Fruit fly (Drosophila melanogaster): Measurements from ENCODE around the gene Hsp27.

Gene Hsp27

DNA sequence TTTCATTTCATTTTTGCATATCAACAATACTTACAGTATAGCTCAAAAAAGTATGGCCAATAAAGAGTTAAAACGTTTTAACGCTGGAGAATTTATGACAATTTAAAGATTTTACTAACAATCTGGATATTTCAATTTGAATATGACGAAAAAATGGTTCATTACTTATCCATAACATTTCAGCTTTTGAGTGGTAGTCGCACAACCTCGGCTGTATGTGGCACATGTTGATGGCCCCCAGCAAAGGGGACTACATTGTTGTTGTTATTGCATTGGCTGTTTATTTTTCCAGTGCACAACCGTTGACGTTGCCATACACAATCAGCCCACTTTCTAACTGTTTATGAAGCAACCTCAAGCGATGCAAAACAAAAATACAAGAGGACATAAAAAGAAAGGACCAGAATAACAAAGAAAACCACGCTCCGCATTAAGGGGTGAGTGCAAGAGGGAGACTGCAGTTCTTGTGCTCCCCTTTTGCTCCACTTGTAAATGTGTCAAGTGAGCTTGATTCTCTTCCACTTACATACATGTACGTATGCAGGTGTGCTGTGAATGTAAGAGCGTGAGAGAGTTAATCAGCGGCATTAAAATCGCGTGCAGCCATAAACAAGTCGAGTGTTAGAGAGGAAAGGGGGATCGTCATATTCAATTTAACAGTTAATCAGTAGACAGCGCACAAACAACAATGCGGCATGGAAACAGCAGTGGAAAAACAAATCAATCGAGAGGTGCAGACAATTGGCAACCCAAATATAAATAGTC lies 36.4 kb downstream of the Hsp27 start (continued):
- peak; percentile 69 for TF ChIP-seq CG17328 (GFP tag; IDR thresholded peaks at IDR 0.05)
- TF ChIP-seq Elba2 (GFP tag; optimal IDR thresholded peaks at IDR 0.05) = no peak
- no peak for TF ChIP-seq gfzf (GFP tag; optimal IDR thresholded peaks at IDR 0.05)
- TF ChIP-seq CG6765 (GFP tag; optimal IDR thresholded peaks at IDR 0.05) = no peak
- peak in 1 of 2 experiments; percentile 74 for TF ChIP-seq eve (GFP tag; optimal IDR thresholded peaks at IDR 0.05)
- no peak for TF ChIP-seq CG6175 (GFP tag; IDR thresholded peaks at IDR 0.05)
- TF ChIP-seq CG1024 (GFP tag; IDR thresholded peaks at IDR 0.05) = peak; percentile 26; the same call in 1 of the 2 replicates
- TF ChIP-seq CG3407 (GFP tag; optimal IDR thresholded peaks at IDR 0.05) = peak; percentile 14
- peak; percentile 54; the same call in 1 of the 2 replicates for TF ChIP-seq stc (GFP tag; IDR thresholded peaks at IDR 0.05)
- TF ChIP-seq CG10431 (GFP tag; optimal IDR thresholded peaks at IDR 0.05) = no peak
- TF ChIP-seq fu2 (GFP tag; optimal IDR thresholded peaks at IDR 0.05) = no peak
- TF ChIP-seq Ssrp (tag; optimal IDR thresholded peaks at IDR 0.05) = peak; percentile 34
- no peak for TF ChIP-seq gcm2 (GFP tag; optimal IDR thresholded peaks at IDR 0.05)
- no peak for TF ChIP-seq CG17612 (GFP tag; IDR thresholded peaks at IDR 0.05)
- TF ChIP-seq Eip74EF (GFP tag; optimal IDR thresholded peaks at IDR 0.05) = peak in 1 of 2 experiments; percentile 53
- TF ChIP-seq Dref (GFP tag; IDR thresholded peaks at IDR 0.05) = no peak
- peak; percentile 17; the same call in 1 of the 2 replicates for TF ChIP-seq CG11085 (GFP tag; IDR thresholded peaks at IDR 0.05)
- TF ChIP-seq ssp (GFP tag; IDR thresholded peaks at IDR 0.05) = 0 out of 2 replicates have a peak, but pooled peaks have one; percentile 16
- TF ChIP-seq chn (GFP tag; optimal IDR thresholded peaks at IDR 0.05) = no peak
- TF ChIP-seq H15 (GFP tag; IDR thresholded peaks at IDR 0.05) = peak; percentile 37; the same call in 1 of the 3 replicates
- peak; percentile 53; the same call in 1 of the 2 replicates for TF ChIP-seq sisA (GFP tag; IDR thresholded peaks at IDR 0.05)
- TF ChIP-seq CG1233 (GFP tag; optimal IDR thresholded peaks at IDR 0.05) = peak; percentile 12
- peak; percentile 26 for TF ChIP-seq CG13296 (GFP tag; optimal IDR thresholded peaks at IDR 0.05)
- TF ChIP-seq gt (GFP tag; IDR thresholded peaks at IDR 0.05) = no peak
- no peak for TF ChIP-seq ash1 (GFP tag; optimal IDR thresholded peaks at IDR 0.05)
- no peak for TF ChIP-seq br (optimal IDR thresholded peaks at IDR 0.05)
- peak; percentile 20 for TF ChIP-seq Camta (GFP tag; optimal IDR thresholded peaks at IDR 0.05)
- TF ChIP-seq CG3281 (GFP tag; optimal IDR thresholded peaks at IDR 0.05) = peak; percentile 25
- TF ChIP-seq CG18599 (GFP tag; optimal IDR thresholded peaks at IDR 0.05) = peak; percentile 38
- TF ChIP-seq al (GFP tag; IDR thresholded peaks at IDR 0.05) = no peak
- peak; percentile 58; the same call in 1 of the 2 replicates for TF ChIP-seq seq (GFP tag; IDR thresholded peaks at IDR 0.05)
- peak; percentile 4 for TF ChIP-seq tx (GFP tag; optimal IDR thresholded peaks at IDR 0.05)
- peak; percentile 72 for TF ChIP-seq gem (tag; optimal IDR thresholded peaks at IDR 0.05)
- peak; percentile 25 for TF ChIP-seq Hsf (GFP tag; optimal IDR thresholded peaks at IDR 0.05)
- TF ChIP-seq CG33213 (GFP tag; optimal IDR thresholded peaks at IDR 0.05) = no peak
- TF ChIP-seq Bdp1 (GFP tag; optimal IDR thresholded peaks at IDR 0.05) = no peak
- TF ChIP-seq CG43689 (GFP tag; IDR thresholded peaks at IDR 0.05) = peak; percentile 53; the same call in 1 of the 2 replicates
- TF ChIP-seq pum (GFP tag; optimal IDR thresholded peaks at IDR 0.05) = peak; percentile 12
- TF ChIP-seq slbo (GFP tag; IDR thresholded peaks at IDR 0.05) = peak; percentile 38
- peak; percentile 35 for TF ChIP-seq bcd (GFP tag; optimal IDR thresholded peaks at IDR 0.05)
- no peak for TF ChIP-seq CG7987 (GFP tag; optimal IDR thresholded peaks at IDR 0.05)
- TF ChIP-seq CG5245 (GFP tag; optimal IDR thresholded peaks at IDR 0.05) = no peak
- peak; percentile 41; the same call in 1 of the 2 replicates for TF ChIP-seq lmd (GFP tag; IDR thresholded peaks at IDR 0.05)
- TF ChIP-seq NC2β (GFP tag; optimal IDR thresholded peaks at IDR 0.05) = no peak
- TF ChIP-seq lov (optimal IDR thresholded peaks at IDR 0.05) = no peak
- TF ChIP-seq lov (GFP tag; IDR thresholded peaks at IDR 0.05) = no peak
- 0 out of 3 replicates have a peak, but pooled peaks have one; percentile 32 for TF ChIP-seq Dbx (GFP tag; IDR thresholded peaks at IDR 0.05)
- TF ChIP-seq CG10959 (GFP tag; IDR thresholded peaks at IDR 0.05) = no peak
- peak in 1 of 2 experiments; percentile 28 for TF ChIP-seq chif (GFP tag; optimal IDR thresholded peaks at IDR 0.05)
- TF ChIP-seq HLH3B (GFP tag; IDR thresholded peaks at IDR 0.05) = peak; percentile 65; the same call in 1 of the 2 replicates
- peak; percentile 62 for TF ChIP-seq ap (GFP tag; IDR thresholded peaks at IDR 0.05)
